Worm (Caenorhabditis elegans): ENCODE results near the gene C25E10.7.

ce11 chrV:9075827-9076226, 24.8 kb upstream of the C25E10.7 start:
- no peak for TF ChIP-seq fos-1 (tag; optimal IDR thresholded peaks at IDR 0.05)
- TF ChIP-seq spr-1 (tag; optimal IDR thresholded peaks at IDR 0.05) = no peak
- TF ChIP-seq zfp-3 (GFP tag; conservative IDR thresholded peaks at IDR 0.05) = no peak
- TF ChIP-seq nhr-25 (tag; optimal IDR thresholded peaks at IDR 0.05; ENCODE audit: borderline replicate concordance, insufficient read depth) = no peak
- TF ChIP-seq ztf-7 (tag; optimal IDR thresholded peaks at IDR 0.05) = no peak
- TF ChIP-seq zfp-2 (tag; optimal IDR thresholded peaks at IDR 0.05) = no peak
- no peak for TF ChIP-seq F10B5.3 (tag; optimal IDR thresholded peaks at IDR 0.05)
- TF ChIP-seq nhr-76 (tag; optimal IDR thresholded peaks at IDR 0.05) = no peak
- no peak for TF ChIP-seq nhr-237 (tag; optimal IDR thresholded peaks at IDR 0.05)
- TF ChIP-seq R02D3.7 (tag; optimal IDR thresholded peaks at IDR 0.05) = no peak
- no peak for TF ChIP-seq lin-15B (tag; optimal IDR thresholded peaks at IDR 0.05)
- no peak for TF ChIP-seq Y105C5A.15 (GFP tag; IDR thresholded peaks at IDR 0.05)
- no peak for TF ChIP-seq snpc-4 (tag; optimal IDR thresholded peaks at IDR 0.05)

All from whole organism, L4 larva.